Worm (Caenorhabditis elegans): ENCODE results near the gene fbxb-41.
"Not testable (repeated sequence)": the region's sequence is repeated elsewhere in the genome, so short reads cannot be mapped to it uniquely, and the experiment has no call there.

DNA sequence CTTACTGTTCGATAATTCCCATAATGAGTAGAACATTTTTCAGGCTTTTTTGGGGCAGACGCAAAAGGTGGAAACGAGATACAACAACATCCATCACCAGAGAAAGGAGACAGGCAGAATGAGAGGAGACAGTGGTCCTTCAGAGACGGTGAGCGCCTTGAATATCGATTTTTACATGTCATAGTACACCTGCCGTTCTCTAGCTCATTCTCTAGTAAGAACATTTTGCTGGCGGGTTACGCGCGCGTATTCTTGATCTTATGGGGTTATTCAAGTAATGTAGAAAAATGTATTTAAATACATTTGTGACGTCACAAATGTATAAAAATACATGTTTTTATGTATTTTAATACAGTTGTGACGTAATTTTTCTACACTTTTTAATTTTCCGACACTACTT lies 1.8 kb upstream of the fbxb-41 start, which contains the start of gene fbxb-45:
- not testable (repeated sequence) for TF ChIP-seq aly-1 (tag; optimal IDR thresholded peaks at IDR 0.05); hmg-4 (GFP tag; optimal IDR thresholded peaks at IDR 0.05); B0310.2 (tag; optimal IDR thresholded peaks at IDR 0.05)
